Fruit fly (Drosophila melanogaster) whole organism, embryonic: Measurements from ENCODE around the gene CG5388.

Source experiments
- Antp ChIP-seq: fragments of 200-800 bp; sonication (Bioruptor generic); optimal IDR thresholded peaks from 3 replicates; lab custom pipeline; 2016; ENCODE audit warnings: missing biosample characterization, missing genetic modification characterization
- BEAF-32 ChIP-seq: fragments of 200-800 bp; sonication (Bioruptor generic); optimal IDR thresholded peaks from 3 replicates; lab custom pipeline; 2017; ENCODE audit warnings: missing biosample characterization, missing genetic modification characterization, mild to moderate bottlenecking, moderate library complexity, missing genetic modification reagents
- CG10543 ChIP-seq: fragments of 200-800 bp; sonication (Bioruptor generic); optimal IDR thresholded peaks from 3 replicates; lab custom pipeline; 2017; ENCODE audit warnings: missing biosample characterization, mild to moderate bottlenecking, missing genetic modification characterization, moderate library complexity
- CG12659 ChIP-seq: fragments of 200-800 bp; sonication (Bioruptor generic); optimal IDR thresholded peaks from 3 replicates; lab custom pipeline; 2017; ENCODE audit warnings: mild to moderate bottlenecking, missing biosample characterization, missing genetic modification reagents, missing genetic modification characterization
- CG13287 ChIP-seq: fragments of 200-800 bp; sonication (Bioruptor generic); IDR thresholded peaks from 2 replicates; pipeline ENCODE4 v1.3.6; 2022; ENCODE audit warnings: missing biosample characterization, missing genetic modification characterization; ENCODE audit not compliant: partially characterized antibody
- CG13296 ChIP-seq: fragments of 200-800 bp; sonication (Bioruptor generic); optimal IDR thresholded peaks from 3 replicates; lab custom pipeline; 2018; ENCODE audit warnings: missing biosample characterization, mild to moderate bottlenecking, missing genetic modification characterization
- CG14050 ChIP-seq: fragments of 200-800 bp; sonication (Bioruptor generic); IDR thresholded peaks from 3 replicates; pipeline ENCODE4 v1.3.6; 2022; ENCODE audit warnings: missing biosample characterization, missing genetic modification characterization
- CG15514 ChIP-seq: fragments of 200-800 bp; sonication (Bioruptor generic); optimal IDR thresholded peaks from 3 replicates; lab custom pipeline; 2017; ENCODE audit warnings: missing biosample characterization, missing genetic modification characterization, mild to moderate bottlenecking, moderate library complexity, missing genetic modification reagents
- CG16815 ChIP-seq: fragments of 200-800 bp; sonication (Bioruptor generic); optimal IDR thresholded peaks from 3 replicates; lab custom pipeline; 2017; ENCODE audit warnings: missing biosample characterization, mild to moderate bottlenecking, missing genetic modification characterization
- CG2116 ChIP-seq: fragments of 200-800 bp; sonication (Bioruptor generic); optimal IDR thresholded peaks from 3 replicates; lab custom pipeline; 2018; ENCODE audit warnings: missing biosample characterization, mild to moderate bottlenecking, missing genetic modification characterization
- CG3065 ChIP-seq: fragments of 200-800 bp; sonication (Bioruptor generic); optimal IDR thresholded peaks from 2 replicates; lab custom pipeline; 2016; ENCODE audit warnings: missing biosample characterization, missing genetic modification characterization
- CG34224 ChIP-seq: fragments of 200-800 bp; sonication (Bioruptor generic); IDR thresholded peaks from 3 replicates; pipeline ENCODE4 v1.3.6; 2022; ENCODE audit warnings: missing biosample characterization, missing genetic modification characterization; ENCODE audit not compliant: partially characterized antibody
- CG4707 ChIP-seq: fragments of 200-800 bp; sonication (Bioruptor generic); optimal IDR thresholded peaks from 2 replicates; lab custom pipeline; 2018; ENCODE audit warnings: missing biosample characterization, mild to moderate bottlenecking, missing genetic modification characterization, moderate library complexity
- CG6791 ChIP-seq: fragments of 200-800 bp; sonication (Bioruptor generic); IDR thresholded peaks from 3 replicates; pipeline ENCODE4 v1.3.6; 2022; ENCODE audit warnings: missing biosample characterization, missing genetic modification characterization; ENCODE audit not compliant: partially characterized antibody
- CG8089 ChIP-seq: fragments of 200-800 bp; sonication (Bioruptor generic); optimal IDR thresholded peaks from 3 replicates; lab custom pipeline; 2016; ENCODE audit warnings: missing biosample characterization, missing genetic modification characterization
- CG9437 ChIP-seq: fragments of 200-800 bp; sonication (Bioruptor generic); optimal IDR thresholded peaks from 2 replicates; lab custom pipeline; 2018; ENCODE audit warnings: missing biosample characterization, mild to moderate bottlenecking, missing genetic modification characterization
- Deaf1 ChIP-seq: fragments of 200-800 bp; optimal IDR thresholded peaks from 3 replicates; lab custom pipeline; 2019; ENCODE audit warnings: missing biosample characterization, mild to moderate bottlenecking, missing genetic modification characterization, moderate library complexity
- Dll ChIP-seq: fragments of 200-800 bp; sonication (Bioruptor generic); IDR thresholded peaks from 4 replicates; pipeline ENCODE4 v1.3.6; 2022; ENCODE audit warnings: missing biosample characterization, missing genetic modification characterization; ENCODE audit not compliant: partially characterized antibody
- Doc3 ChIP-seq: fragments of 200-800 bp; sonication (Bioruptor generic); IDR thresholded peaks from 3 replicates; pipeline ENCODE4 v1.3.6; 2022; ENCODE audit warnings: missing biosample characterization, missing genetic modification characterization; ENCODE audit not compliant: partially characterized antibody
- Dp ChIP-seq: fragments of 200-800 bp; sonication (Bioruptor generic); optimal IDR thresholded peaks from 2 replicates; lab custom pipeline; 2018; ENCODE audit warnings: missing biosample characterization, mild to moderate bottlenecking, missing genetic modification characterization, moderate library complexity
- Dref ChIP-seq: fragments of 200-800 bp; sonication (Bioruptor generic); IDR thresholded peaks from 2 replicates; pipeline ENCODE4 v1.3.6; 2022; ENCODE audit warnings: missing biosample characterization, missing genetic modification characterization
- E2f2 ChIP-seq: fragments of 200-800 bp; sonication (Bioruptor generic); IDR thresholded peaks from 2 replicates; pipeline ENCODE4 v1.3.6; 2022; ENCODE audit warnings: missing biosample characterization, missing genetic modification characterization
- GATAe ChIP-seq: fragments of 200-800 bp; sonication (Bioruptor generic); conservative IDR thresholded peaks from 2 replicates; pipeline ENCODE4 v1.3.6; 2022; ENCODE audit warnings: missing biosample characterization, missing genetic modification characterization
- HLH4C ChIP-seq: fragments of 200-800 bp; sonication (Bioruptor generic); IDR thresholded peaks from 3 replicates; pipeline ENCODE4 v1.3.6; 2022; ENCODE audit warnings: missing biosample characterization, missing genetic modification characterization; ENCODE audit not compliant: partially characterized antibody
- Kr ChIP-seq: fragments of 200-800 bp; sonication (Bioruptor generic); optimal IDR thresholded peaks from 2 replicates; lab custom pipeline; 2017; ENCODE audit warnings: missing biosample characterization, mild to moderate bottlenecking, missing genetic modification characterization
- MBD-R2 ChIP-seq: fragments of 200-800 bp; sonication (Bioruptor generic); IDR thresholded peaks from 2 replicates; pipeline ENCODE4 v1.3.6; 2022; ENCODE audit warnings: missing biosample characterization, missing genetic modification characterization
- Nf-YB ChIP-seq: fragments of 200-800 bp; sonication (Bioruptor generic); optimal IDR thresholded peaks from 3 replicates; lab custom pipeline; 2019; ENCODE audit warnings: missing biosample characterization, mild to moderate bottlenecking, missing genetic modification characterization, moderate library complexity
- Opbp ChIP-seq: fragments of 200-800 bp; sonication (Bioruptor generic); IDR thresholded peaks from 3 replicates; pipeline ENCODE4 v1.3.6; 2022; ENCODE audit warnings: missing biosample characterization, missing genetic modification characterization; ENCODE audit not compliant: partially characterized antibody
- Rx ChIP-seq: fragments of 200-800 bp; sonication (Bioruptor generic); IDR thresholded peaks from 2 replicates; pipeline ENCODE4 v1.3.6; 2022; ENCODE audit warnings: missing biosample characterization, missing genetic modification characterization
- Scr ChIP-seq: fragments of 200-800 bp; sonication (Bioruptor generic); IDR thresholded peaks from 2 replicates; pipeline ENCODE4 v1.3.6; 2022; ENCODE audit warnings: missing biosample characterization, missing genetic modification characterization; ENCODE audit not compliant: partially characterized antibody
- Sry-δ ChIP-seq: fragments of 200-800 bp; sonication (Bioruptor generic); optimal IDR thresholded peaks from 2 replicates; lab custom pipeline; 2016; ENCODE audit warnings: missing biosample characterization, missing genetic modification characterization
- ato ChIP-seq: fragments of 200-800 bp; sonication (Bioruptor generic); IDR thresholded peaks from 2 replicates; pipeline ENCODE4 v1.3.6; 2022; ENCODE audit warnings: missing biosample characterization, missing genetic modification characterization; ENCODE audit not compliant: partially characterized antibody
- bbx ChIP-seq: fragments of 200-800 bp; sonication (Bioruptor generic); IDR thresholded peaks from 2 replicates; pipeline ENCODE4 v1.3.6; 2022; ENCODE audit warnings: missing biosample characterization, missing genetic modification characterization; ENCODE audit not compliant: partially characterized antibody
- crp ChIP-seq, 2 experiments: fragments of 200-800 bp; sonication (Bioruptor generic); optimal IDR thresholded peaks; 2 replicates in 1 of 2; 3 replicates in 1 of 2; lab custom pipeline; 2017; ENCODE audit warnings: missing biosample characterization in 2 of 2, missing genetic modification characterization in 2 of 2, mild to moderate bottlenecking in 1 of 2, moderate library complexity in 1 of 2
- cwo ChIP-seq: fragments of 200-800 bp; sonication (Bioruptor generic); optimal IDR thresholded peaks from 3 replicates; lab custom pipeline; 2017; ENCODE audit warnings: missing biosample characterization, missing genetic modification characterization, mild to moderate bottlenecking, moderate library complexity, missing genetic modification reagents
- gcm ChIP-seq: fragments of 200-800 bp; sonication (Bioruptor generic); optimal IDR thresholded peaks from 2 replicates; lab custom pipeline; 2019; ENCODE audit warnings: missing biosample characterization, mild to moderate bottlenecking, missing genetic modification characterization, moderate library complexity
- grn ChIP-seq: fragments of 200-800 bp; sonication (Bioruptor generic); optimal IDR thresholded peaks from 3 replicates; lab custom pipeline; 2017; ENCODE audit warnings: missing biosample characterization, missing genetic modification characterization
- nerfin-2 ChIP-seq: fragments of 200-800 bp; sonication (Bioruptor generic); IDR thresholded peaks from 2 replicates; pipeline ENCODE4 v1.3.6; 2022; ENCODE audit warnings: missing biosample characterization, missing genetic modification characterization; ENCODE audit not compliant: partially characterized antibody
- nmo ChIP-seq: fragments of 200-800 bp; sonication (Bioruptor generic); optimal IDR thresholded peaks from 2 replicates; lab custom pipeline; 2018; ENCODE audit warnings: missing biosample characterization, mild to moderate bottlenecking, missing genetic modification characterization, moderate library complexity
- pzg ChIP-seq: fragments of 200-800 bp; sonication (Bioruptor generic); optimal IDR thresholded peaks from 3 replicates; lab custom pipeline; 2018; ENCODE audit warnings: missing biosample characterization, mild to moderate bottlenecking, missing genetic modification characterization, moderate library complexity
- sisA ChIP-seq: fragments of 200-800 bp; sonication (Bioruptor generic); IDR thresholded peaks from 2 replicates; pipeline ENCODE4 v1.3.6; 2022; ENCODE audit warnings: missing biosample characterization, missing genetic modification characterization
- sna ChIP-seq: fragments of 200-800 bp; sonication (Bioruptor generic); IDR thresholded peaks from 2 replicates; pipeline ENCODE4 v1.3.6; 2022; ENCODE audit warnings: missing biosample characterization, missing genetic modification characterization; ENCODE audit not compliant: partially characterized antibody
- stwl ChIP-seq: fragments of 200-800 bp; sonication (Bioruptor generic); optimal IDR thresholded peaks from 3 replicates; lab custom pipeline; 2018; ENCODE audit warnings: missing biosample characterization, mild to moderate bottlenecking, missing genetic modification characterization, moderate library complexity
- unc-4 ChIP-seq: fragments of 200-800 bp; sonication (Bioruptor generic); IDR thresholded peaks from 2 replicates; pipeline ENCODE4 v1.3.6; 2022; ENCODE audit warnings: missing biosample characterization, missing genetic modification characterization; ENCODE audit not compliant: partially characterized antibody
- wdn ChIP-seq: fragments of 200-800 bp; sonication (Bioruptor generic); IDR thresholded peaks from 2 replicates; pipeline ENCODE4 v1.3.6; 2022; ENCODE audit warnings: missing biosample characterization, missing genetic modification characterization
- zen2 ChIP-seq: fragments of 200-800 bp; sonication (Bioruptor generic); IDR thresholded peaks from 3 replicates; pipeline ENCODE4 v1.3.6; 2022; ENCODE audit warnings: missing biosample characterization, missing genetic modification characterization; ENCODE audit not compliant: partially characterized antibody

CG5388 gene

DNA sequence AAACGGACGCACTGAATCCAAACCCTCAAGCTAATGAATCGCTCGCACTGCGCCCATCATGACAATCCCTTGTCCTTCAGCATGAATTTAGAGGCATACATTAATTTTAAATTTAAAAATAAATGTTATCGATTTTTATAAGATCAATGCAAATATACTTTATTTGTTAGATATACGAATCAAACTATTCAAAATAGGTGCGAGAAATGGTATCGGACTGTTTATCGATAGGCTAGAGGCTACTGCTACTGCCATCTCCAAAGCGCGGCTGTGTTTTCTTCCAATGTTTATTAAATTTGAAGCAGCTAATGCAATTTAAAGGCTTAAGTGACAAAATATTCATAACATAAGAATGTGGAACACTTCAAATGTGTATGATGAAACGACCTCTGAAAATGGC lies 41.0 kb upstream of the CG5388 start, which contains the start of gene CG43342 (continued):
- TF ChIP-seq sisA (GFP tag; lab: Robert Waterston, UW) (no peak), nmo (GFP tag; lab: Kevin White, UChicago) (no peak), wdn (GFP tag; lab: Robert Waterston, UW) (no peak), grn (GFP tag; lab: Kevin White, UChicago) (no peak), CG9437 (GFP tag; lab: Kevin White, UChicago) (no peak), Antp (GFP tag; lab: Kevin White, UChicago) (no peak), unc-4 (GFP tag; lab: Robert Waterston, UW) (peak; percentile 76)

DNA sequence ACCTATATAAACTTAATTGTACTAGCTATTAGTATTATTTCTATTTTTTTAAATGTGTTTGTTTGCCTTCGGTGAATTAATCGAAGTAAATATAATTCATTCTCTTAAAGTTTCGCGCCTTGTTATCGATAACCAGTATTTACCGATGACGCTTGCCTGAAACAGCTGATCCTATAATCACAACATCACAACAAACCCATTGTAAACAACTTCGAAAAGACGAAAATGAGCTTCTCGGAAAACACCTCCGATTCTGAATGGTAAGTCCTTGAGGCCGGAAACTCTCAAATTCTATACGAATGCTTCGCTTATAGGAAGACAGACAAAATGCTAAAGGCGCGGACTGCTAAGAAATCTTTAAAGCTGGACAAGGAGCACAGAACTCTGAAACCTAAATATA lies 39.8 kb upstream of the CG5388 start, which contains the start of gene CG34149:
Gene CG34149 (plus strand): TSS at position 187 of the 400 bp plus-strand sequence.
- peak; percentile 73 for TF ChIP-seq CG13287 (GFP tag; lab: Robert Waterston, UW)
- no peak for TF ChIP-seq Nf-YB
- peak; percentile 71; the same call in 3 of the 4 replicates for TF ChIP-seq Dll (GFP tag; lab: Robert Waterston, UW)
- TF ChIP-seq CG15514 (GFP tag; lab: Kevin White, UChicago), result no peak
- peak; percentile 84 for TF ChIP-seq E2f2 (GFP tag; lab: Robert Waterston, UW)
- peak; percentile 47 for TF ChIP-seq sna (GFP tag; lab: Robert Waterston, UW)
- peak; percentile 18 for TF ChIP-seq CG2116
- TF ChIP-seq CG3065, result no peak
- TF ChIP-seq CG4707 (GFP tag; lab: Kevin White, UChicago), result no peak
- no peak for TF ChIP-seq cwo (GFP tag; lab: Kevin White, UChicago)
- TF ChIP-seq gcm (GFP tag; lab: Kevin White, UChicago), result no peak
- TF ChIP-seq Doc3 (GFP tag; lab: Robert Waterston, UW), result 0 out of 3 replicates have a peak, but pooled peaks have one; percentile 19
- TF ChIP-seq MBD-R2 (GFP tag; lab: Robert Waterston, UW), result peak; percentile 53
- no peak for TF ChIP-seq CG8089 (GFP tag; lab: Kevin White, UChicago)
- no peak for TF ChIP-seq CG12659 (GFP tag; lab: Kevin White, UChicago)
- no peak for TF ChIP-seq CG10543
- peak; percentile 41; the same call in 2 of the 3 replicates for TF ChIP-seq zen2 (GFP tag; lab: Robert Waterston, UW)
- TF ChIP-seq pzg (GFP tag; lab: Kevin White, UChicago), result peak; percentile 28
- peak; percentile 53; the same call in 1 of the 3 replicates for TF ChIP-seq CG34224 (GFP tag; lab: Robert Waterston, UW)
- peak; percentile 79 for TF ChIP-seq Dp (GFP tag; lab: Kevin White, UChicago)
- peak; percentile 34; the same call in 1 of the 2 replicates for TF ChIP-seq ato (GFP tag; lab: Robert Waterston, UW)
- peak; percentile 10; the same call in 2 of the 3 replicates for TF ChIP-seq Opbp (GFP tag; lab: Robert Waterston, UW)
- TF ChIP-seq BEAF-32 (GFP tag; lab: Kevin White, UChicago), result peak; percentile 31
- no peak for TF ChIP-seq CG14050 (GFP tag; lab: Robert Waterston, UW)
- peak; percentile 48 for TF ChIP-seq stwl (tag; lab: Kevin White, UChicago)
- peak; percentile 59 for TF ChIP-seq Scr (GFP tag; lab: Robert Waterston, UW)
- TF ChIP-seq Dref (GFP tag; lab: Robert Waterston, UW), result peak; percentile 63
- no peak for TF ChIP-seq CG16815 (GFP tag; lab: Kevin White, UChicago)
- no peak for TF ChIP-seq CG13296 (GFP tag; lab: Kevin White, UChicago)
- TF ChIP-seq Sry-δ, result peak; percentile 22
- TF ChIP-seq CG6791, result peak; percentile 23; the same call in 1 of the 3 replicates
- peak; percentile 74 for TF ChIP-seq HLH4C (GFP tag; lab: Robert Waterston, UW)
- peak; percentile 61 for TF ChIP-seq bbx (GFP tag; lab: Robert Waterston, UW)
- no peak for TF ChIP-seq GATAe (GFP tag; lab: Robert Waterston, UW)
- TF ChIP-seq Kr (GFP tag; lab: Kevin White, UChicago), result no peak
- TF ChIP-seq Deaf1 (tag; lab: Kevin White, UChicago), result no peak
- TF ChIP-seq Rx (GFP tag; lab: Robert Waterston, UW), result no peak
- peak in 1 of 2 experiments; percentile 84 for TF ChIP-seq crp (GFP tag; optimal IDR thresholded peaks at IDR 0.05; lab: Kevin White, UChicago)
- TF ChIP-seq nerfin-2 (GFP tag; lab: Robert Waterston, UW), result peak; percentile 58
